Worm (Caenorhabditis elegans): ENCODE results near the gene C52B9.19.

DNA sequence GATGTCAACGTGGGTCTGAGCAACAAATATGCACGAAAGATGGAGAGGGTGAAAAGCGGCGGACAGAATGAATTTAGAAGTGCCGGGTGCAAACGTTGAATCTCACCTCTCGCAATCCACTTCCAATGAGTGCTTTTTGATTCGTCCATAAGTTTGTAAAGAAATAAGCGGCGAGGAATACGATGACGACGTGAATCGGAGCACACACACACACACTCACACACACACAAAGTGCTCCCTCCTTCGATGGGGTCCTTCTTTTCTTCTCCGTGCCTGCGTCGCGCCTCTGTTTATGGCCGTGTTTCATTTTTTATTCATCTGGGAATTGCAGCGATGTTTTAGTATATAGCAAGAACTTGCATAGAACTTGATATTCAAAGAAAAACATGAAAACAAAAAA lies 15.1 kb downstream of the C52B9.19 start, which contains the start of gene paf-2:
- TF ChIP-seq ztf-11 (tag; optimal IDR thresholded peaks at IDR 0.05) (no peak), nhr-77 (tag; optimal IDR thresholded peaks at IDR 0.05) (no peak), skn-1 (tag; optimal IDR thresholded peaks at IDR 0.05) (no peak), sea-2 (GFP tag; optimal IDR thresholded peaks at IDR 0.05) (no peak), pqm-1 (tag; optimal IDR thresholded peaks at IDR 0.05) (no peak), nhr-25 (tag; optimal IDR thresholded peaks at IDR 0.05) (no peak), ama-1 (optimal IDR thresholded peaks at IDR 0.05) (no peak), elt-3 (tag; optimal IDR thresholded peaks at IDR 0.05) (no peak), jun-1 (tag; optimal IDR thresholded peaks at IDR 0.05) (no peak), unc-39 (tag; optimal IDR thresholded peaks at IDR 0.05) (no peak)

Measured in whole organism, L3 larva.